Worm (Caenorhabditis elegans) whole organism, late embryonic: ENCODE measurements around the gene srg-13.

Source experiments
- T23F11.4 ChIP-seq: fragments of 200-800 bp; sonication (Bioruptor generic); optimal IDR thresholded peaks from 2 replicates; lab custom pipeline; 2018; ENCODE audit warnings: mild to moderate bottlenecking, missing genetic modification characterization, missing compliant biosample characterization
- elt-2 ChIP-seq: sonication (generic microtip); optimal IDR thresholded peaks from 2 replicates; lab custom pipeline; 2016; ENCODE audit warnings: missing genetic modification reagents, missing genetic modification characterization, missing compliant biosample characterization
- fkh-10 ChIP-seq: fragments of 150-350 bp; optimal IDR thresholded peaks from 2 replicates; lab custom pipeline; 2014; ENCODE audit warnings: missing biosample characterization, missing genetic modification reagents, missing genetic modification characterization
- nfya-1 ChIP-seq: sonication (generic microtip); optimal IDR thresholded peaks from 2 replicates; lab custom pipeline; 2017; ENCODE audit warnings: missing genetic modification characterization, mild to moderate bottlenecking, missing compliant biosample characterization, antibody characterized with exemption, moderate library complexity
- nhr-232 ChIP-seq: sonication (generic microtip); optimal IDR thresholded peaks from 2 replicates; lab custom pipeline; 2016; ENCODE audit warnings: missing genetic modification characterization, missing compliant biosample characterization
- syd-9 ChIP-seq: sonication (generic microtip); optimal IDR thresholded peaks from 2 replicates; lab custom pipeline; 2016; ENCODE audit warnings: mild to moderate bottlenecking, missing genetic modification characterization, moderate library complexity, missing compliant biosample characterization

ce11 chrIII:4721750-4722149 is 49.7 kb downstream of the srg-13 start, which contains the start of gene acy-1:
- no peak for TF ChIP-seq T23F11.4 (GFP tag; lab: Kevin White, UChicago)
- TF ChIP-seq nhr-232 (tag; lab: Kevin White, UChicago): no peak
- TF ChIP-seq elt-2: no peak
- TF ChIP-seq nfya-1: peak; percentile 90
- TF ChIP-seq fkh-10 (GFP tag; lab: Kevin White, UChicago): no peak
- TF ChIP-seq syd-9 (tag; lab: Kevin White, UChicago): peak; percentile 1
